Fruit fly (Drosophila melanogaster) whole organism, pupa: ENCODE measurements around the gene CG32700.
A peak's percentile ranks its signal among the peaks of the same experiment; 100 is the strongest.

Experiments used
- CG10348 ChIP-seq: fragments of 200-800 bp; sonication (Bioruptor generic); IDR thresholded peaks from 2 replicates; pipeline ENCODE4 v1.3.6; 2022; ENCODE audit warnings: missing biosample characterization, missing genetic modification characterization
- CG12605 ChIP-seq: fragments of 200-800 bp; sonication (Bioruptor generic); IDR thresholded peaks from 2 replicates; pipeline ENCODE4 v1.3.6; 2022; ENCODE audit warnings: missing biosample characterization, missing genetic modification characterization
- CG13204 ChIP-seq: fragments of 200-800 bp; sonication (Bioruptor generic); optimal IDR thresholded peaks from 2 replicates; lab custom pipeline; 2018; ENCODE audit warnings: missing biosample characterization, mild to moderate bottlenecking, missing genetic modification characterization, moderate library complexity
- CG14655 ChIP-seq: fragments of 200-800 bp; sonication (Bioruptor generic); optimal IDR thresholded peaks from 3 replicates; lab custom pipeline; 2017; ENCODE audit warnings: mild to moderate bottlenecking, missing biosample characterization, missing genetic modification reagents, missing genetic modification characterization
- CG15710 ChIP-seq: fragments of 200-800 bp; sonication (Bioruptor generic); optimal IDR thresholded peaks from 2 replicates; lab custom pipeline; 2018; ENCODE audit warnings: missing biosample characterization, mild to moderate bottlenecking, missing genetic modification characterization, moderate library complexity
- CG17806 ChIP-seq: fragments of 200-800 bp; sonication (Bioruptor generic); optimal IDR thresholded peaks from 2 replicates; lab custom pipeline; 2018; ENCODE audit warnings: missing biosample characterization, mild to moderate bottlenecking, missing genetic modification characterization, moderate library complexity
- CG32121 ChIP-seq: fragments of 200-800 bp; sonication (Bioruptor generic); IDR thresholded peaks from 2 replicates; pipeline ENCODE4 v1.3.6; 2022; ENCODE audit warnings: missing biosample characterization, missing genetic modification characterization
- CG34367 ChIP-seq: fragments of 200-800 bp; sonication (Bioruptor generic); optimal IDR thresholded peaks from 2 replicates; lab custom pipeline; 2018; ENCODE audit warnings: missing biosample characterization, mild to moderate bottlenecking, missing genetic modification characterization
- CG4496 ChIP-seq: fragments of 200-800 bp; sonication (Bioruptor generic); IDR thresholded peaks from 3 replicates; pipeline ENCODE4 v1.3.6; 2022; ENCODE audit warnings: missing biosample characterization, missing genetic modification characterization
- CG8159 ChIP-seq: fragments of 200-800 bp; sonication (Bioruptor generic); optimal IDR thresholded peaks from 3 replicates; lab custom pipeline; 2018; ENCODE audit warnings: missing biosample characterization, mild to moderate bottlenecking, missing genetic modification characterization, moderate library complexity
- CG8301 ChIP-seq: fragments of 200-800 bp; sonication (Bioruptor generic); optimal IDR thresholded peaks from 2 replicates; lab custom pipeline; 2018; ENCODE audit warnings: missing biosample characterization, mild to moderate bottlenecking, missing genetic modification characterization
- CG9948 ChIP-seq: fragments of 200-800 bp; sonication (Bioruptor generic); optimal IDR thresholded peaks from 2 replicates; lab custom pipeline; 2018; ENCODE audit warnings: missing biosample characterization, mild to moderate bottlenecking, missing genetic modification characterization, moderate library complexity
- D1 ChIP-seq: fragments of 200-800 bp; sonication (Bioruptor generic); optimal IDR thresholded peaks from 2 replicates; lab custom pipeline; 2018; ENCODE audit warnings: missing biosample characterization, mild to moderate bottlenecking, missing genetic modification characterization, moderate library complexity
- EcR ChIP-seq: fragments of 200-800 bp; sonication (Bioruptor generic); optimal IDR thresholded peaks from 3 replicates; lab custom pipeline; 2019; ENCODE audit warnings: missing biosample characterization, missing genetic modification characterization, mild to moderate bottlenecking, moderate library complexity, missing genetic modification reagents
- Ets98B ChIP-seq: fragments of 200-800 bp; sonication (Bioruptor generic); IDR thresholded peaks from 2 replicates; pipeline ENCODE4 v1.3.6; 2022; ENCODE audit warnings: missing biosample characterization, missing genetic modification characterization
- Pif1A ChIP-seq: fragments of 200-800 bp; sonication (Bioruptor generic); optimal IDR thresholded peaks from 3 replicates; lab custom pipeline; 2016; ENCODE audit warnings: missing biosample characterization, missing genetic modification characterization
- Pif1B ChIP-seq: fragments of 200-800 bp; sonication (Bioruptor generic); optimal IDR thresholded peaks from 3 replicates; lab custom pipeline; 2016; ENCODE audit warnings: missing biosample characterization, missing genetic modification characterization
- Snoo ChIP-seq: fragments of 200-800 bp; sonication (Bioruptor generic); optimal IDR thresholded peaks from 3 replicates; lab custom pipeline; 2017; ENCODE audit warnings: missing biosample characterization, mild to moderate bottlenecking, missing genetic modification characterization, inconsistent platforms
- fd96Ca ChIP-seq: fragments of 200-800 bp; sonication (Bioruptor generic); IDR thresholded peaks from 3 replicates; pipeline ENCODE4 v1.3.6; 2022; ENCODE audit warnings: missing biosample characterization, missing genetic modification characterization
- gl ChIP-seq: fragments of 200-800 bp; sonication (Bioruptor generic); optimal IDR thresholded peaks from 2 replicates; lab custom pipeline; 2018; ENCODE audit warnings: missing biosample characterization, mild to moderate bottlenecking, missing genetic modification characterization
- rn ChIP-seq: fragments of 200-800 bp; sonication (Bioruptor generic); IDR thresholded peaks from 2 replicates; pipeline ENCODE4 v1.3.6; 2022; ENCODE audit warnings: missing biosample characterization, missing genetic modification characterization

CG32700 gene

dm6 chrX:9581869-9582268, 31.2 kb upstream of the CG32700 start:
- TF ChIP-seq CG34367 (tag; lab: Kevin White, UChicago) (no peak), EcR (GFP tag; lab: Kevin White, UChicago) (peak; percentile 79), CG13204 (GFP tag; lab: Kevin White, UChicago) (peak; percentile 6), CG10348 (GFP tag; lab: Robert Waterston, UW) (no peak), Snoo (peak; percentile 6), CG4496 (0 out of 3 replicates have a peak, but pooled peaks have one; percentile 8)

dm6 chrX:9580544-9580943, 29.9 kb upstream of the CG32700 start:
- TF ChIP-seq CG12605 (GFP tag; lab: Robert Waterston, UW) (no peak; the same call in 1 of the 2 replicates), fd96Ca (GFP tag; lab: Robert Waterston, UW) (peak; percentile 9; the same call in 1 of the 3 replicates), CG32121 (GFP tag; lab: Robert Waterston, UW) (no peak), CG10348 (GFP tag; lab: Robert Waterston, UW) (no peak), CG4496 (0 out of 3 replicates have a peak, but pooled peaks have one; percentile 11), CG14655 (GFP tag; lab: Kevin White, UChicago) (no peak), Pif1A (GFP tag; lab: Kevin White, UChicago) (no peak), EcR (GFP tag; lab: Kevin White, UChicago) (peak; percentile 92)

DNA sequence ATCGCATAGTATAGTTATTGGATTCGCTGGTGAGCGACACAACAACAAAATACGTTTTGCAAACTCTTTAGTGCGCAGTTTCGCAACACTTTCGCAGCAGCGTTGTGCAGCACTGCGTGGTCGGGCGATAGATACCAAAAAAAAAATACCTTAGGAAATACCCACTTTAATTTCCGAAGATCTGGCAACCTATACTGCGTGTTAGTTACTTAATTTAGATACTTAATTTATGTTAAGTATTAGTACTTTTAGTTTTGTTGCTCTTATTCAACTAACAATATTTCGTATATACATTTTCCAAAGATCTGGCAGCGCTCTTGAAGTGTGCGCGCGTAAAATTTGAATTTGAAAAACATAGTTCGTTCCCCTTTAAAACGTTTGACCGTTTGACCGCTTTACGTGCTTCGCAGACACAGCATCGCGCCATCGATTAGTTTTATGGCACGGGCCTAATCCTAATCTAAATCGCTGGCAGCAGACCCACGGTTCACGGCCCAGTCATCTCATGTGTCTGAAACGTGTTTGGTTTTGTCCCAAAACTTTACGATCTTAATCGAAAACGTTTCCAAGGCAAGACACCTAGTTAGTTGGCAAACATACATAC, 29.4 kb upstream of the CG32700 start, which contains the start of gene LPCAT:
TSS of gene LPCAT (minus strand) at position 70 of the 604 bp plus-strand sequence.
- no peak for TF ChIP-seq Pif1B (GFP tag; lab: Kevin White, UChicago)
- TF ChIP-seq rn (GFP tag; lab: Robert Waterston, UW) = peak; percentile 56
- peak; percentile 77 for TF ChIP-seq fd96Ca (GFP tag; lab: Robert Waterston, UW)
- TF ChIP-seq CG10348 (GFP tag; lab: Robert Waterston, UW) = 0 out of 2 replicates have a peak, but pooled peaks have one; percentile 18
- no peak for TF ChIP-seq EcR (GFP tag; lab: Kevin White, UChicago)
- TF ChIP-seq CG12605 (GFP tag; lab: Robert Waterston, UW) = no peak
- no peak for TF ChIP-seq D1 (tag; lab: Kevin White, UChicago)
- TF ChIP-seq CG14655 (GFP tag; lab: Kevin White, UChicago) = peak; percentile 34
- TF ChIP-seq CG15710 (tag; lab: Kevin White, UChicago) = peak; percentile 34
- TF ChIP-seq CG9948 (tag; lab: Kevin White, UChicago) = peak; percentile 43
- TF ChIP-seq Snoo = peak; percentile 63
- peak; percentile 27 for TF ChIP-seq CG8301 (tag; lab: Kevin White, UChicago)
- peak; percentile 84 for TF ChIP-seq CG4496
- TF ChIP-seq CG13204 (GFP tag; lab: Kevin White, UChicago) = no peak
- no peak for TF ChIP-seq gl (tag; lab: Kevin White, UChicago)
- peak; percentile 56 for TF ChIP-seq Ets98B (GFP tag; lab: Robert Waterston, UW)
- peak; percentile 43 for TF ChIP-seq Pif1A (GFP tag; lab: Kevin White, UChicago)
- TF ChIP-seq CG17806 (tag; lab: Kevin White, UChicago) = peak; percentile 58
- peak; percentile 63 for TF ChIP-seq CG32121 (GFP tag; lab: Robert Waterston, UW)
- TF ChIP-seq CG34367 (tag; lab: Kevin White, UChicago) = no peak
- TF ChIP-seq CG8159 (tag; lab: Kevin White, UChicago) = peak; percentile 68

dm6 chrX:9578696-9579509, 28.3 kb upstream of the CG32700 start:
- TF ChIP-seq gl (tag; lab: Kevin White, UChicago) (peak; percentile 97), CG14655 (GFP tag; lab: Kevin White, UChicago) (peak; percentile 99), CG12605 (GFP tag; lab: Robert Waterston, UW) (peak; percentile 97), CG15710 (tag; lab: Kevin White, UChicago) (peak; percentile 99), CG8301 (tag; lab: Kevin White, UChicago) (peak; percentile 99), EcR (GFP tag; lab: Kevin White, UChicago) (peak; percentile 83), CG4496 (peak; percentile 99), CG34367 (tag; lab: Kevin White, UChicago) (peak; percentile 98), D1 (tag; lab: Kevin White, UChicago) (peak; percentile 94), fd96Ca (GFP tag; lab: Robert Waterston, UW) (peak; percentile 99), rn (GFP tag; lab: Robert Waterston, UW) (peak; percentile 97), Pif1B (GFP tag; lab: Kevin White, UChicago) (peak; percentile 99), Pif1A (GFP tag; lab: Kevin White, UChicago) (peak; percentile 99), CG13204 (GFP tag; lab: Kevin White, UChicago) (peak; percentile 94), CG32121 (GFP tag; lab: Robert Waterston, UW) (peak; percentile 97), CG8159 (tag; lab: Kevin White, UChicago) (peak; percentile 98), Ets98B (GFP tag; lab: Robert Waterston, UW) (peak; percentile 99), CG9948 (tag; lab: Kevin White, UChicago) (peak; percentile 98), Snoo (peak; percentile 99), CG17806 (tag; lab: Kevin White, UChicago) (peak; percentile 99), CG10348 (GFP tag; lab: Robert Waterston, UW) (peak; percentile 92)

DNA sequence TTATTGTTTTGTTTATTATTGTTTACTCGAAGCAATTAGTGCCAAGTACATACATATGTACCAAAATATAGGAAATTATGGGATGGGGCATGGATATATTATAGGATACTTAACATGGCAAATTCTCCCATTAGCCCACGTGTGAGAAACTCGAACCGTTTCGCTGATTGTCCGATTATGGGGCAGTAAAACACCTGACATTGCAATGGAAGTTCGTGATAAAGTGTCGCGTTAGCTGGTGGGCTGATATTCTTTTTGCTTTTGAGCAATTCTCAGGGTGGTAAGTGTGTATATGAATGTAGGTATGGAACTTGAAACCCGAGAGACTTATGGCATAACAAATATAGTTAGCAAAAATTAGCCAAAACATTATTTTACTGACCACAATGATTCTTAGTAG, 27.4 kb upstream of the CG32700 start:
- TF ChIP-seq CG14655 (GFP tag; lab: Kevin White, UChicago) = no peak
- no peak for TF ChIP-seq CG15710 (tag; lab: Kevin White, UChicago)
- no peak for TF ChIP-seq Pif1B (GFP tag; lab: Kevin White, UChicago)
- no peak for TF ChIP-seq CG10348 (GFP tag; lab: Robert Waterston, UW)
- TF ChIP-seq CG9948 (tag; lab: Kevin White, UChicago) = no peak
